Worm (Caenorhabditis elegans): ENCODE data around the gene Y57G11C.5.

DNA sequence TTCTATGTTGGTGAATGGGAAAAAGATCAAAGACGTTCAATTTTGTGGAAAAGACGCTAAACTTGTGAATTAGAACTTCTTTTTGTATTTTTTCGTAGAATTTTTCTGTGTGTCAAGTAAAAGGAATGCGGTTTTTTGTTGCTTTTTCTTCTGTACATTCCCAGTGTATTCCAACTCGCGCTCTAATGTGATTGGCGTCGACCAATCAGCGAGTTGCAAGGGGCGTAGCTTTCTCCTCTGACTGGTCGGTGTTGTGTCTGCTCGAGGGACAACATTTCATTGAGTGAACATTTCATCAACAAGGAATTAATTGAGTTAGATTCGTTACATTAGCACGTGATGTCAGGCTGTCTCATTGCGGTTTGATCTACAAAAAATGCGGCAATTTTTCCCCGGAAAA, 35.7 kb upstream of the Y57G11C.5 start:
- TF ChIP-seq unc-62 (GFP tag; optimal IDR thresholded peaks at IDR 0.05) (no peak), nhr-237 (tag; optimal IDR thresholded peaks at IDR 0.05) (no peak), nhr-76 (tag; optimal IDR thresholded peaks at IDR 0.05) (no peak), lin-13 (tag; optimal IDR thresholded peaks at IDR 0.05) (no peak), sptf-1 (tag; optimal IDR thresholded peaks at IDR 0.05) (no peak), ztf-11 (tag; optimal IDR thresholded peaks at IDR 0.05) (no peak), mab-5 (tag; optimal IDR thresholded peaks at IDR 0.05) (no peak), ces-1 (GFP tag; optimal IDR thresholded peaks at IDR 0.05) (no peak), nhr-28 (tag; optimal IDR thresholded peaks at IDR 0.05) (no peak), snpc-4 (tag; optimal IDR thresholded peaks at IDR 0.05) (no peak)
